Fruit fly (Drosophila melanogaster): Measurements from ENCODE around the gene IntS12.

The IntS12 gene

dm6 chr3R:26892764-26893163, 29.6 kb downstream of the IntS12 start (continued):
- TF ChIP-seq CG12236 (GFP tag; optimal IDR thresholded peaks at IDR 0.05): no peak
- TF ChIP-seq CG33213 (GFP tag; optimal IDR thresholded peaks at IDR 0.05): no peak
- TF ChIP-seq E2f2 (GFP tag; IDR thresholded peaks at IDR 0.05): no peak
- TF ChIP-seq zf30C (GFP tag; optimal IDR thresholded peaks at IDR 0.05): no peak
- TF ChIP-seq cg (GFP tag; optimal IDR thresholded peaks at IDR 0.05): peak; percentile 9
- peak; percentile 18; the same call in 1 of the 2 replicates for TF ChIP-seq vvl (GFP tag; IDR thresholded peaks at IDR 0.05)
- TF ChIP-seq CG1602 (GFP tag; optimal IDR thresholded peaks at IDR 0.05): peak; percentile 7
- no peak for TF ChIP-seq pho (GFP tag; optimal IDR thresholded peaks at IDR 0.05)
- no peak for TF ChIP-seq ind (GFP tag; optimal IDR thresholded peaks at IDR 0.05)
- TF ChIP-seq CG12659 (GFP tag; optimal IDR thresholded peaks at IDR 0.05): peak; percentile 31
- no peak for TF ChIP-seq cas (GFP tag; IDR thresholded peaks at IDR 0.05)
- TF ChIP-seq unpg (GFP tag; optimal IDR thresholded peaks at IDR 0.05): peak; percentile 50
- 0 out of 2 replicates have a peak, but pooled peaks have one; percentile 6 for TF ChIP-seq CG17328 (GFP tag; IDR thresholded peaks at IDR 0.05)
- no peak for TF ChIP-seq CG17612 (GFP tag; IDR thresholded peaks at IDR 0.05)
- no peak for TF ChIP-seq CG12071 (GFP tag; optimal IDR thresholded peaks at IDR 0.05)
- no peak for TF ChIP-seq zen2 (GFP tag; IDR thresholded peaks at IDR 0.05; ENCODE audit: partially characterized antibody)
- TF ChIP-seq CG18262 (tag; optimal IDR thresholded peaks at IDR 0.05): peak; percentile 36
- no peak for TF ChIP-seq gsb (GFP tag; IDR thresholded peaks at IDR 0.05)
- TF ChIP-seq onecut (GFP tag; IDR thresholded peaks at IDR 0.05): peak; percentile 50
- no peak for TF ChIP-seq Asciz (GFP tag; optimal IDR thresholded peaks at IDR 0.05)
- peak; percentile 6 for TF ChIP-seq Hmr (GFP tag; optimal IDR thresholded peaks at IDR 0.05)
- TF ChIP-seq ash1 (GFP tag; optimal IDR thresholded peaks at IDR 0.05): no peak
- no peak for TF ChIP-seq sob (GFP tag; IDR thresholded peaks at IDR 0.05)
- no peak for TF ChIP-seq CG10565 (GFP tag; optimal IDR thresholded peaks at IDR 0.05)
- TF ChIP-seq CG11456 (GFP tag; IDR thresholded peaks at IDR 0.05): no peak
- TF ChIP-seq gfzf (GFP tag; optimal IDR thresholded peaks at IDR 0.05): no peak
- no peak for TF ChIP-seq Scr (GFP tag; IDR thresholded peaks at IDR 0.05; ENCODE audit: partially characterized antibody)
- peak; percentile 34; the same call in 1 of the 2 replicates for TF ChIP-seq CG32767 (GFP tag; IDR thresholded peaks at IDR 0.05)
- no peak for TF ChIP-seq B-H1 (GFP tag; IDR thresholded peaks at IDR 0.05)
- TF ChIP-seq unc-4 (GFP tag; IDR thresholded peaks at IDR 0.05; ENCODE audit: partially characterized antibody): no peak
- no peak for TF ChIP-seq mld (GFP tag; IDR thresholded peaks at IDR 0.05; ENCODE audit: partially characterized antibody)
- 0 out of 3 replicates have a peak, but pooled peaks have one; percentile 21 for TF ChIP-seq CG11093 (GFP tag; IDR thresholded peaks at IDR 0.05)
- TF ChIP-seq vfl (GFP tag; optimal IDR thresholded peaks at IDR 0.05): no peak
- no peak for TF ChIP-seq bigmax (GFP tag; optimal IDR thresholded peaks at IDR 0.05)
- TF ChIP-seq tap (tag; optimal IDR thresholded peaks at IDR 0.05): no peak
- TF ChIP-seq HmgZ (tag; optimal IDR thresholded peaks at IDR 0.05): no peak
- no peak for TF ChIP-seq CG6683 (GFP tag; optimal IDR thresholded peaks at IDR 0.05)
- TF ChIP-seq CG10979 (tag; optimal IDR thresholded peaks at IDR 0.05): peak; percentile 38
- TF ChIP-seq kay (GFP tag; optimal IDR thresholded peaks at IDR 0.05): no peak
- peak; percentile 22 for TF ChIP-seq Blimp-1 (GFP tag; optimal IDR thresholded peaks at IDR 0.05)
- TF ChIP-seq CG11696 (GFP tag; IDR thresholded peaks at IDR 0.05): 0 out of 2 replicates have a peak, but pooled peaks have one; percentile 22
- TF ChIP-seq sens-2 (GFP tag; IDR thresholded peaks at IDR 0.05): no peak
- TF ChIP-seq CG4404 (GFP tag; IDR thresholded peaks at IDR 0.05): no peak
- no peak for TF ChIP-seq CG30020 (tag; optimal IDR thresholded peaks at IDR 0.05)
- TF ChIP-seq CG3838 (GFP tag; optimal IDR thresholded peaks at IDR 0.05): no peak
- no peak for TF ChIP-seq Lim3 (GFP tag; IDR thresholded peaks at IDR 0.05)
- TF ChIP-seq phol (tag; optimal IDR thresholded peaks at IDR 0.05): peak; percentile 16
- TF ChIP-seq nmo (GFP tag; optimal IDR thresholded peaks at IDR 0.05): peak; percentile 48
- TF ChIP-seq CG17829 (tag; optimal IDR thresholded peaks at IDR 0.05): no peak
- TF ChIP-seq Adf1 (GFP tag; IDR thresholded peaks at IDR 0.05): no peak
- TF ChIP-seq CG9609 (GFP tag; optimal IDR thresholded peaks at IDR 0.05): no peak

Data from whole organism, embryonic.